Fruit fly (Drosophila melanogaster): ENCODE data around the gene Diedel2.

- TF ChIP-seq pan (optimal IDR thresholded peaks at IDR 0.05) (no peak), usp (GFP tag; optimal IDR thresholded peaks at IDR 0.05) (no peak), CG8478 (optimal IDR thresholded peaks at IDR 0.05) (no peak), psq (optimal IDR thresholded peaks at IDR 0.05) (no peak), EcR (GFP tag; optimal IDR thresholded peaks at IDR 0.05) (no peak)
Observed at dm6 chr3R:29600762-29601161, 7.5 kb upstream of the Diedel2 start, which contains the start of gene CG7568.

Data from whole organism.